Fruit fly (Drosophila melanogaster) S2 (cell line): ENCODE measurements around the gene CG12659.

Source experiments
- CG8478 ChIP-seq: fragments of >200 bp; optimal IDR thresholded peaks from 2 replicates; lab custom pipeline; 2018
- CTCF ChIP-seq, 2 experiments: fragments of >200 bp; optimal IDR thresholded peaks; 2 replicates each; lab custom pipeline; 2018

dm6 chrX:8601165-8601564 is 9.6 kb upstream of the CG12659 start:
- TF ChIP-seq CTCF (optimal IDR thresholded peaks at IDR 0.05; lab: Kevin White, UChicago) = no peak
- TF ChIP-seq CG8478 (lab: Kevin White, UChicago) = no peak
